Fruit fly (Drosophila melanogaster): ENCODE measurements around the gene CG17806.

dm6 chr3R:17827038-17827616, 24.1 kb upstream of the CG17806 start:
- TF ChIP-seq EcR (GFP tag; optimal IDR thresholded peaks at IDR 0.05) = no peak
- no peak for TF ChIP-seq pan (optimal IDR thresholded peaks at IDR 0.05)
- TF ChIP-seq psq (optimal IDR thresholded peaks at IDR 0.05) = no peak
- no peak for TF ChIP-seq Dll (optimal IDR thresholded peaks at IDR 0.05)

Measured in whole organism.